Worm (Caenorhabditis elegans) whole organism, L1 larva: ENCODE results near the gene B0416.10.

Source experiments
- jun-1 ChIP-seq: fragments of 150-350 bp; optimal IDR thresholded peaks from 2 replicates; lab custom pipeline; 2014; ENCODE audit warnings: missing biosample characterization, missing genetic modification reagents, missing genetic modification characterization
- nhr-77 ChIP-seq: fragments of 150-350 bp; optimal IDR thresholded peaks from 2 replicates; lab custom pipeline; 2014; ENCODE audit warnings: missing biosample characterization, missing genetic modification characterization
- unc-62 ChIP-seq: fragments of 150-350 bp; optimal IDR thresholded peaks from 2 replicates; lab custom pipeline; 2014; ENCODE audit warnings: missing biosample characterization, missing genetic modification reagents, missing genetic modification characterization

ce11 chrX:9243257-9243656 lies 31.2 kb downstream of the B0416.10 start, which contains the start of gene gpa-12:
- TF ChIP-seq nhr-77 (tag; lab: Kevin White, UChicago) (no peak), unc-62 (GFP tag; lab: Kevin White, UChicago) (no peak), jun-1 (tag; lab: Kevin White, UChicago) (no peak)
